Fruit fly (Drosophila melanogaster) whole organism, embryonic: ENCODE data around the gene CG17612.
A peak's percentile ranks its signal among the peaks of the same experiment; 100 is the strongest.

Experiments
- CG10543 ChIP-seq: fragments of 200-800 bp; sonication (Bioruptor generic); optimal IDR thresholded peaks from 3 replicates; lab custom pipeline; 2017; ENCODE audit warnings: missing biosample characterization, mild to moderate bottlenecking, missing genetic modification characterization, moderate library complexity
- CG10654 ChIP-seq: fragments of 200-800 bp; sonication (Bioruptor generic); optimal IDR thresholded peaks from 2 replicates; lab custom pipeline; 2016; ENCODE audit warnings: missing biosample characterization, missing genetic modification characterization
- CG11560 ChIP-seq: fragments of 200-800 bp; sonication (Bioruptor generic); IDR thresholded peaks from 3 replicates; pipeline ENCODE4 v1.3.6; 2022; ENCODE audit warnings: missing biosample characterization, missing genetic modification characterization
- CG12769 ChIP-seq: fragments of 200-800 bp; sonication (Bioruptor generic); optimal IDR thresholded peaks from 2 replicates; lab custom pipeline; 2019; ENCODE audit warnings: missing biosample characterization, mild to moderate bottlenecking, missing genetic modification characterization, moderate library complexity
- CG13624 ChIP-seq: fragments of 200-800 bp; sonication (Bioruptor generic); optimal IDR thresholded peaks from 2 replicates; lab custom pipeline; 2016; ENCODE audit warnings: missing biosample characterization, missing genetic modification characterization
- CG14710 ChIP-seq: fragments of 200-800 bp; sonication (Bioruptor generic); optimal IDR thresholded peaks from 3 replicates; lab custom pipeline; 2019; ENCODE audit warnings: missing biosample characterization, mild to moderate bottlenecking, missing genetic modification characterization, moderate library complexity
- CG14860 ChIP-seq: fragments of 200-800 bp; sonication (Bioruptor generic); IDR thresholded peaks from 3 replicates; pipeline ENCODE4 v1.3.6; 2022; ENCODE audit warnings: missing biosample characterization, missing genetic modification characterization; ENCODE audit not compliant: partially characterized antibody
- CG14965 ChIP-seq: fragments of 200-800 bp; sonication (Bioruptor generic); optimal IDR thresholded peaks from 2 replicates; lab custom pipeline; 2016; ENCODE audit warnings: missing biosample characterization, missing genetic modification characterization, borderline replicate concordance
- CG15696 ChIP-seq: fragments of 200-800 bp; sonication (Bioruptor generic); optimal IDR thresholded peaks from 2 replicates; lab custom pipeline; 2019; ENCODE audit warnings: missing biosample characterization, mild to moderate bottlenecking, missing genetic modification characterization, moderate library complexity
- CG1602 ChIP-seq: fragments of 200-800 bp; sonication (Bioruptor generic); optimal IDR thresholded peaks from 3 replicates; lab custom pipeline; 2016; ENCODE audit warnings: missing biosample characterization, missing genetic modification characterization
- CG2129 ChIP-seq: fragments of 200-800 bp; sonication (Bioruptor generic); IDR thresholded peaks from 2 replicates; pipeline ENCODE4 v1.3.6; 2022; ENCODE audit warnings: missing biosample characterization, missing genetic modification characterization; ENCODE audit not compliant: partially characterized antibody
- CG30431 ChIP-seq: fragments of 200-800 bp; sonication (Bioruptor generic); optimal IDR thresholded peaks from 2 replicates; lab custom pipeline; 2017; ENCODE audit warnings: missing biosample characterization, missing genetic modification characterization
- CG31365 ChIP-seq: fragments of 200-800 bp; sonication (Bioruptor generic); optimal IDR thresholded peaks from 2 replicates; lab custom pipeline; 2018; ENCODE audit warnings: missing biosample characterization, mild to moderate bottlenecking, missing genetic modification characterization
- CG42726 ChIP-seq: fragments of 200-800 bp; sonication (Bioruptor generic); IDR thresholded peaks from 2 replicates; pipeline ENCODE4 v1.3.6; 2022; ENCODE audit warnings: missing biosample characterization, missing genetic modification characterization; ENCODE audit not compliant: partially characterized antibody
- CG4328 ChIP-seq: fragments of 200-800 bp; sonication (Bioruptor generic); optimal IDR thresholded peaks from 3 replicates; lab custom pipeline; 2017; ENCODE audit warnings: missing biosample characterization, missing genetic modification reagents, missing genetic modification characterization
- CG6689 ChIP-seq: fragments of 200-800 bp; sonication (Bioruptor generic); IDR thresholded peaks from 2 replicates; pipeline ENCODE4 v1.3.6; 2022; ENCODE audit warnings: missing biosample characterization, missing genetic modification characterization
- CG6791 ChIP-seq: fragments of 200-800 bp; sonication (Bioruptor generic); IDR thresholded peaks from 3 replicates; pipeline ENCODE4 v1.3.6; 2022; ENCODE audit warnings: missing biosample characterization, missing genetic modification characterization; ENCODE audit not compliant: partially characterized antibody
- CG6854 ChIP-seq: fragments of 200-800 bp; sonication (Bioruptor generic); optimal IDR thresholded peaks from 3 replicates; lab custom pipeline; 2017; ENCODE audit warnings: missing biosample characterization, mild to moderate bottlenecking, missing genetic modification characterization
- CG8924 ChIP-seq: fragments of 200-800 bp; optimal IDR thresholded peaks from 3 replicates; lab custom pipeline; 2019; ENCODE audit warnings: missing biosample characterization, mild to moderate bottlenecking, missing genetic modification characterization, moderate library complexity
- CG9876 ChIP-seq: fragments of 200-800 bp; sonication (Bioruptor generic); optimal IDR thresholded peaks from 2 replicates; lab custom pipeline; 2016; ENCODE audit warnings: missing biosample characterization, missing genetic modification characterization
- CTCF ChIP-seq: fragments of 200-800 bp; sonication (Bioruptor generic); optimal IDR thresholded peaks from 2 replicates; lab custom pipeline; 2017; ENCODE audit warnings: missing biosample characterization, mild to moderate bottlenecking, missing genetic modification characterization, moderate library complexity
- D19A ChIP-seq: fragments of 200-800 bp; optimal IDR thresholded peaks from 3 replicates; lab custom pipeline; 2019; ENCODE audit warnings: missing biosample characterization, mild to moderate bottlenecking, missing genetic modification characterization, moderate library complexity
- Dek ChIP-seq: fragments of 200-800 bp; sonication (Bioruptor generic); optimal IDR thresholded peaks from 3 replicates; lab custom pipeline; 2019; ENCODE audit warnings: missing biosample characterization, mild to moderate bottlenecking, missing genetic modification characterization, moderate library complexity
- Doc2 ChIP-seq: fragments of 200-800 bp; sonication (Bioruptor generic); IDR thresholded peaks from 2 replicates; pipeline ENCODE4 v1.3.6; 2022; ENCODE audit warnings: missing biosample characterization, missing genetic modification characterization
- Dp ChIP-seq: fragments of 200-800 bp; sonication (Bioruptor generic); optimal IDR thresholded peaks from 2 replicates; lab custom pipeline; 2018; ENCODE audit warnings: missing biosample characterization, mild to moderate bottlenecking, missing genetic modification characterization, moderate library complexity
- E2f2 ChIP-seq: fragments of 200-800 bp; sonication (Bioruptor generic); IDR thresholded peaks from 2 replicates; pipeline ENCODE4 v1.3.6; 2022; ENCODE audit warnings: missing biosample characterization, missing genetic modification characterization
- Eip74EF ChIP-seq, 2 experiments: fragments of 200-800 bp in 1 of 2; fragments of >200 bp in 1 of 2; sonication (Bioruptor generic) in 1 of 2; optimal IDR thresholded peaks; 2 replicates each; lab custom pipeline; 2017 to 2019; ENCODE audit warnings: missing biosample characterization in 2 of 2, missing genetic modification characterization in 2 of 2, mild to moderate bottlenecking in 1 of 2, moderate library complexity in 1 of 2
- HLH3B ChIP-seq: fragments of 200-800 bp; sonication (Bioruptor generic); IDR thresholded peaks from 2 replicates; pipeline ENCODE4 v1.3.6; 2022; ENCODE audit warnings: missing biosample characterization, missing genetic modification characterization
- Hand ChIP-seq: fragments of 200-800 bp; sonication (Bioruptor generic); optimal IDR thresholded peaks from 2 replicates; lab custom pipeline; 2017; ENCODE audit warnings: mild to moderate bottlenecking, missing biosample characterization, missing genetic modification reagents, missing genetic modification characterization
- Hr78 ChIP-seq, 2 experiments: fragments of 200-800 bp in 1 of 2; fragments of >200 bp in 1 of 2; sonication (Bioruptor generic) in 1 of 2; optimal IDR thresholded peaks; 2 replicates each; lab custom pipeline; 2017 to 2019; ENCODE audit warnings: missing biosample characterization in 2 of 2, missing genetic modification characterization in 2 of 2, mild to moderate bottlenecking in 1 of 2, moderate library complexity in 1 of 2
- NK7.1 ChIP-seq: fragments of 200-800 bp; sonication (Bioruptor generic); optimal IDR thresholded peaks from 3 replicates; lab custom pipeline; 2016; ENCODE audit warnings: missing biosample characterization, missing genetic modification characterization
- Ssrp ChIP-seq: fragments of 200-800 bp; sonication (Bioruptor generic); optimal IDR thresholded peaks from 2 replicates; lab custom pipeline; 2018; ENCODE audit warnings: missing biosample characterization, mild to moderate bottlenecking, missing genetic modification characterization, moderate library complexity
- amos ChIP-seq: fragments of 200-800 bp; sonication (Bioruptor generic); IDR thresholded peaks from 2 replicates; pipeline ENCODE4 v1.3.6; 2022; ENCODE audit warnings: missing biosample characterization, missing genetic modification characterization; ENCODE audit not compliant: partially characterized antibody
- bbx ChIP-seq: fragments of 200-800 bp; sonication (Bioruptor generic); IDR thresholded peaks from 2 replicates; pipeline ENCODE4 v1.3.6; 2022; ENCODE audit warnings: missing biosample characterization, missing genetic modification characterization; ENCODE audit not compliant: partially characterized antibody
- cad ChIP-seq: fragments of >200 bp; optimal IDR thresholded peaks from 2 replicates; lab custom pipeline; 2017; ENCODE audit warnings: missing biosample characterization, missing genetic modification characterization
- crp ChIP-seq, 2 experiments: fragments of 200-800 bp; sonication (Bioruptor generic); optimal IDR thresholded peaks; 2 replicates in 1 of 2; 3 replicates in 1 of 2; lab custom pipeline; 2017; ENCODE audit warnings: missing biosample characterization in 2 of 2, missing genetic modification characterization in 2 of 2, mild to moderate bottlenecking in 1 of 2, moderate library complexity in 1 of 2
- cwo ChIP-seq: fragments of 200-800 bp; sonication (Bioruptor generic); optimal IDR thresholded peaks from 3 replicates; lab custom pipeline; 2017; ENCODE audit warnings: missing biosample characterization, missing genetic modification characterization, mild to moderate bottlenecking, moderate library complexity, missing genetic modification reagents
- dmrt11E ChIP-seq: fragments of 200-800 bp; sonication (Bioruptor generic); optimal IDR thresholded peaks from 3 replicates; lab custom pipeline; 2018; ENCODE audit warnings: missing biosample characterization, mild to moderate bottlenecking, missing genetic modification characterization, moderate library complexity
- hkb ChIP-seq, 2 experiments: fragments of 200-800 bp in 1 of 2; fragments of >200 bp in 1 of 2; sonication (Bioruptor generic) in 1 of 2; IDR thresholded peaks in 1 of 2; optimal IDR thresholded peaks in 1 of 2; 2 replicates each; pipeline versions ENCODE4 v1.3.6 to Lab custom; 2017 to 2022; ENCODE audit warnings: missing biosample characterization in 1 of 2, missing genetic modification characterization in 1 of 2
- insv ChIP-seq, 2 experiments: fragments of 200-800 bp; sonication (Bioruptor generic); optimal IDR thresholded peaks; 3 replicates each; lab custom pipeline; 2016 to 2018; ENCODE audit warnings: missing biosample characterization in 2 of 2, missing genetic modification characterization in 2 of 2
- maf-S ChIP-seq: fragments of 200-800 bp; sonication (Bioruptor generic); optimal IDR thresholded peaks from 2 replicates; lab custom pipeline; 2016; ENCODE audit warnings: missing biosample characterization, missing genetic modification characterization
- odd ChIP-seq: fragments of 200-800 bp; sonication (Bioruptor generic); optimal IDR thresholded peaks from 2 replicates; lab custom pipeline; 2017; ENCODE audit warnings: missing biosample characterization, mild to moderate bottlenecking, missing genetic modification characterization
- phol ChIP-seq: fragments of 200-800 bp; sonication (Bioruptor generic); optimal IDR thresholded peaks from 3 replicates; lab custom pipeline; 2018; ENCODE audit warnings: missing biosample characterization, mild to moderate bottlenecking, missing genetic modification characterization, moderate library complexity
- salm ChIP-seq: fragments of 200-800 bp; sonication (Bioruptor generic); optimal IDR thresholded peaks from 2 replicates; lab custom pipeline; 2018; ENCODE audit warnings: missing biosample characterization, mild to moderate bottlenecking, missing genetic modification characterization
- schlank ChIP-seq: fragments of 200-800 bp; sonication (Bioruptor generic); optimal IDR thresholded peaks from 2 replicates; lab custom pipeline; 2018; ENCODE audit warnings: missing biosample characterization, mild to moderate bottlenecking, missing genetic modification characterization
- so ChIP-seq: fragments of 200-800 bp; sonication (Bioruptor generic); IDR thresholded peaks from 3 replicates; pipeline ENCODE4 v1.3.6; 2022; ENCODE audit warnings: missing biosample characterization, missing genetic modification characterization
- tin ChIP-seq: fragments of 200-800 bp; sonication (Bioruptor generic); optimal IDR thresholded peaks from 3 replicates; lab custom pipeline; 2016; ENCODE audit warnings: missing biosample characterization, missing genetic modification characterization
- tio ChIP-seq: fragments of 200-800 bp; sonication (Bioruptor generic); optimal IDR thresholded peaks from 2 replicates; lab custom pipeline; 2017; ENCODE audit warnings: missing biosample characterization, missing genetic modification characterization, inconsistent platforms
- unc-4 ChIP-seq: fragments of 200-800 bp; sonication (Bioruptor generic); IDR thresholded peaks from 2 replicates; pipeline ENCODE4 v1.3.6; 2022; ENCODE audit warnings: missing biosample characterization, missing genetic modification characterization; ENCODE audit not compliant: partially characterized antibody
- yki ChIP-seq: fragments of >200 bp; optimal IDR thresholded peaks from 3 replicates; lab custom pipeline; 2018

The CG17612 gene

dm6 chr2L:4333758-4334114 is 48.8 kb downstream of the CG17612 start, which contains the start of gene Atet (continued):
- no peak for TF ChIP-seq CG14710
- TF ChIP-seq tin (GFP tag; lab: Kevin White, UChicago): no peak
- no peak for TF ChIP-seq CG14965 (GFP tag; lab: Kevin White, UChicago)
- no peak for TF ChIP-seq Eip74EF (GFP tag; optimal IDR thresholded peaks at IDR 0.05; lab: Kevin White, UChicago)
- TF ChIP-seq hkb (optimal IDR thresholded peaks at IDR 0.05; lab: Kevin White, UChicago): no peak
- TF ChIP-seq hkb (GFP tag; IDR thresholded peaks at IDR 0.05; lab: Robert Waterston, UW): peak; percentile 18; the same call in 1 of the 2 replicates
- TF ChIP-seq Doc2 (GFP tag; lab: Robert Waterston, UW): no peak
- no peak for TF ChIP-seq CTCF
- no peak for TF ChIP-seq CG4328 (GFP tag; lab: Kevin White, UChicago)
- no peak for TF ChIP-seq Hr78 (GFP tag; optimal IDR thresholded peaks at IDR 0.05; lab: Kevin White, UChicago)
- no peak for TF ChIP-seq Ssrp
- TF ChIP-seq unc-4 (GFP tag; lab: Robert Waterston, UW): 0 out of 2 replicates have a peak, but pooled peaks have one; percentile 14
- no peak for TF ChIP-seq phol (tag; lab: Kevin White, UChicago)
- TF ChIP-seq tio (GFP tag; lab: Kevin White, UChicago): no peak
- TF ChIP-seq CG10543: peak; percentile 47
- no peak for TF ChIP-seq CG2129 (GFP tag; lab: Robert Waterston, UW)
- TF ChIP-seq CG12769: peak; percentile 89
- no peak for TF ChIP-seq cad (GFP tag; lab: Kevin White, UChicago)
- TF ChIP-seq HLH3B (GFP tag; lab: Robert Waterston, UW): no peak
- no peak for TF ChIP-seq dmrt11E (tag; lab: Kevin White, UChicago)
- no peak for TF ChIP-seq CG10654 (GFP tag; lab: Kevin White, UChicago)
- TF ChIP-seq crp (GFP tag; optimal IDR thresholded peaks at IDR 0.05; lab: Kevin White, UChicago): no peak
- TF ChIP-seq schlank (tag; lab: Kevin White, UChicago): no peak
- TF ChIP-seq bbx: peak; percentile 70
- TF ChIP-seq cwo (GFP tag; lab: Kevin White, UChicago): no peak
- no peak for TF ChIP-seq CG6689 (GFP tag; lab: Robert Waterston, UW)
- TF ChIP-seq Dek (tag; lab: Kevin White, UChicago): no peak
- no peak for TF ChIP-seq CG6854
- no peak for TF ChIP-seq Hand (GFP tag; lab: Kevin White, UChicago)
- peak; percentile 77 for TF ChIP-seq CG42726 (GFP tag; lab: Robert Waterston, UW)
- no peak for TF ChIP-seq yki (lab: Kevin White, UChicago)
- TF ChIP-seq CG6791 (GFP tag; lab: Robert Waterston, UW): peak; percentile 71; the same call in 2 of the 3 replicates
- no peak for TF ChIP-seq insv (GFP tag; optimal IDR thresholded peaks at IDR 0.05; lab: Kevin White, UChicago)
- no peak for TF ChIP-seq CG1602 (GFP tag; lab: Kevin White, UChicago)
- no peak for TF ChIP-seq D19A
- TF ChIP-seq NK7.1 (GFP tag; lab: Kevin White, UChicago): no peak
- peak; percentile 23; the same call in 1 of the 2 replicates for TF ChIP-seq E2f2 (GFP tag; lab: Robert Waterston, UW)
- no peak for TF ChIP-seq maf-S
- no peak for TF ChIP-seq CG14860
- no peak for TF ChIP-seq CG31365 (tag; lab: Kevin White, UChicago)
- no peak for TF ChIP-seq CG30431 (GFP tag; lab: Kevin White, UChicago)
- peak; percentile 55; the same call in 1 of the 2 replicates for TF ChIP-seq amos
- TF ChIP-seq CG8924 (tag; lab: Kevin White, UChicago): no peak
- no peak for TF ChIP-seq odd
- TF ChIP-seq so (GFP tag; lab: Robert Waterston, UW): peak; percentile 59; the same call in 2 of the 3 replicates
- no peak for TF ChIP-seq CG9876 (GFP tag; lab: Kevin White, UChicago)
- TF ChIP-seq CG15696 (tag; lab: Kevin White, UChicago): no peak
- no peak for TF ChIP-seq Dp
- peak; percentile 25 for TF ChIP-seq CG13624 (GFP tag; lab: Kevin White, UChicago)
- no peak for TF ChIP-seq salm
- TF ChIP-seq CG11560: no peak
